Worm (Caenorhabditis elegans): ENCODE results near the gene hot-4.

hot-4 gene

ce11 chrIII:6201325-6201724, 15.9 kb upstream of the hot-4 start:
- TF ChIP-seq ama-1 (optimal IDR thresholded peaks at IDR 0.05): no peak
- TF ChIP-seq F13C5.2 (tag; optimal IDR thresholded peaks at IDR 0.05): no peak
- no peak for TF ChIP-seq hmbx-1 (tag; optimal IDR thresholded peaks at IDR 0.05)
- no peak for TF ChIP-seq hnd-1 (tag; optimal IDR thresholded peaks at IDR 0.05)
- TF ChIP-seq tra-4 (tag; optimal IDR thresholded peaks at IDR 0.05): no peak
- no peak for TF ChIP-seq tbx-37 (GFP tag; conservative IDR thresholded peaks at IDR 0.05)
- no peak for TF ChIP-seq aly-1 (tag; optimal IDR thresholded peaks at IDR 0.05)
- TF ChIP-seq hmg-4 (GFP tag; optimal IDR thresholded peaks at IDR 0.05): no peak
- no peak for TF ChIP-seq pes-1 (GFP tag; IDR thresholded peaks at IDR 0.05)

- TF ChIP-seq tbx-37 (GFP tag; conservative IDR thresholded peaks at IDR 0.05) (no peak), aly-1 (tag; optimal IDR thresholded peaks at IDR 0.05) (no peak), ets-7 (tag; optimal IDR thresholded peaks at IDR 0.05) (no peak), pes-1 (GFP tag; IDR thresholded peaks at IDR 0.05) (no peak), B0310.2 (tag; optimal IDR thresholded peaks at IDR 0.05) (no peak), hmbx-1 (tag; optimal IDR thresholded peaks at IDR 0.05) (no peak), ceh-36 (tag; optimal IDR thresholded peaks at IDR 0.05) (no peak), ama-1 (optimal IDR thresholded peaks at IDR 0.05) (no peak), F13C5.2 (tag; optimal IDR thresholded peaks at IDR 0.05) (no peak), ceh-13 (GFP tag; optimal IDR thresholded peaks at IDR 0.05) (no peak), hmg-4 (GFP tag; optimal IDR thresholded peaks at IDR 0.05) (no peak), flt-1 (GFP tag; IDR thresholded peaks at IDR 0.05) (no peak), tbx-11 (GFP tag; IDR thresholded peaks at IDR 0.05) (no peak), tra-4 (tag; optimal IDR thresholded peaks at IDR 0.05) (no peak), scrt-1 (GFP tag; IDR thresholded peaks at IDR 0.05) (no peak), sea-1 (GFP tag; conservative IDR thresholded peaks at IDR 0.05) (no peak)
Measured at ce11 chrIII:6202440-6202839, 14.8 kb upstream of the hot-4 start.

ce11 chrIII:6206161-6206853, 10.9 kb upstream of the hot-4 start, which contains the start of the genes sna-3 and rps-3:
Gene sna-3 (minus strand): TSS chrIII:6206211.
Gene rps-3 (plus strand): TSS chrIII:6206803.
- peak; percentile 10 for TF ChIP-seq F13C5.2 (tag; optimal IDR thresholded peaks at IDR 0.05)
- TF ChIP-seq hmg-4 (GFP tag; optimal IDR thresholded peaks at IDR 0.05): no peak

- no peak for TF ChIP-seq scrt-1 (GFP tag; IDR thresholded peaks at IDR 0.05)
- TF ChIP-seq ceh-36 (tag; optimal IDR thresholded peaks at IDR 0.05): no peak
- TF ChIP-seq hmbx-1 (tag; optimal IDR thresholded peaks at IDR 0.05): no peak
- TF ChIP-seq ceh-13 (GFP tag; optimal IDR thresholded peaks at IDR 0.05): no peak
- TF ChIP-seq F13C5.2 (tag; optimal IDR thresholded peaks at IDR 0.05): no peak
- no peak for TF ChIP-seq flt-1 (GFP tag; IDR thresholded peaks at IDR 0.05)
Measured at ce11 chrIII:6207046-6207445, 10.2 kb upstream of the hot-4 start.

ce11 chrIII:6207881-6208280, 9.3 kb upstream of the hot-4 start, which contains the start of gene C23G10.2:
Gene C23G10.2 (plus strand): TSS chrIII:6208064.
- TF ChIP-seq F13C5.2 (tag; optimal IDR thresholded peaks at IDR 0.05) (no peak), scrt-1 (GFP tag; IDR thresholded peaks at IDR 0.05) (no peak), hmg-4 (GFP tag; optimal IDR thresholded peaks at IDR 0.05) (no peak), ceh-13 (GFP tag; optimal IDR thresholded peaks at IDR 0.05) (no peak), B0310.2 (tag; optimal IDR thresholded peaks at IDR 0.05) (no peak), pes-1 (GFP tag; IDR thresholded peaks at IDR 0.05) (no peak), hnd-1 (tag; optimal IDR thresholded peaks at IDR 0.05) (no peak), tra-4 (tag; optimal IDR thresholded peaks at IDR 0.05) (no peak), hmbx-1 (tag; optimal IDR thresholded peaks at IDR 0.05) (no peak), flt-1 (GFP tag; IDR thresholded peaks at IDR 0.05) (no peak), ets-7 (tag; optimal IDR thresholded peaks at IDR 0.05) (no peak), tbx-11 (GFP tag; IDR thresholded peaks at IDR 0.05) (no peak), ceh-36 (tag; optimal IDR thresholded peaks at IDR 0.05) (no peak), sea-1 (GFP tag; conservative IDR thresholded peaks at IDR 0.05) (no peak)

ce11 chrIII:6208984-6209383, 8.2 kb upstream of the hot-4 start, which contains the start of gene C23G10.1:
Gene C23G10.1 (plus strand): TSS chrIII:6209284.
- TF ChIP-seq ceh-13 (GFP tag; optimal IDR thresholded peaks at IDR 0.05): no peak
- no peak for TF ChIP-seq hnd-1 (tag; optimal IDR thresholded peaks at IDR 0.05)
- TF ChIP-seq ets-7 (tag; optimal IDR thresholded peaks at IDR 0.05): no peak
- no peak for TF ChIP-seq tbx-11 (GFP tag; IDR thresholded peaks at IDR 0.05)

ce11 chrIII:6210215-6210822, 6.9 kb upstream of the hot-4 start:
- TF ChIP-seq ama-1 (optimal IDR thresholded peaks at IDR 0.05) (no peak), B0310.2 (tag; optimal IDR thresholded peaks at IDR 0.05) (no peak), pes-1 (GFP tag; IDR thresholded peaks at IDR 0.05) (no peak), tbx-11 (GFP tag; IDR thresholded peaks at IDR 0.05) (no peak), sea-1 (GFP tag; conservative IDR thresholded peaks at IDR 0.05) (no peak), scrt-1 (GFP tag; IDR thresholded peaks at IDR 0.05) (no peak), hmbx-1 (tag; optimal IDR thresholded peaks at IDR 0.05) (no peak), ceh-13 (GFP tag; optimal IDR thresholded peaks at IDR 0.05) (no peak), ets-7 (tag; optimal IDR thresholded peaks at IDR 0.05) (no peak), ceh-36 (tag; optimal IDR thresholded peaks at IDR 0.05) (no peak), flt-1 (GFP tag; IDR thresholded peaks at IDR 0.05) (no peak), hmg-4 (GFP tag; optimal IDR thresholded peaks at IDR 0.05) (no peak), tbx-37 (GFP tag; conservative IDR thresholded peaks at IDR 0.05) (no peak), tra-4 (tag; optimal IDR thresholded peaks at IDR 0.05) (no peak), F13C5.2 (tag; optimal IDR thresholded peaks at IDR 0.05) (no peak), aly-1 (tag; optimal IDR thresholded peaks at IDR 0.05) (no peak), hnd-1 (tag; optimal IDR thresholded peaks at IDR 0.05) (no peak)

Data from whole organism, early embryonic.